Worm (Caenorhabditis elegans) whole organism, midembryonic: ENCODE results near the gene Y48C3A.5.

Experiments
- T22C8.4 ChIP-seq: fragments of 200-800 bp; sonication (Bioruptor generic); IDR thresholded peaks from 2 replicates; pipeline ENCODE4 v1.3.6; 2022; ENCODE audit warnings: missing genetic modification characterization, missing compliant biosample characterization
- flt-1 ChIP-seq: fragments of 200-800 bp; sonication (Bioruptor generic); IDR thresholded peaks from 2 replicates; pipeline ENCODE4 v1.3.6; 2022; ENCODE audit warnings: missing genetic modification characterization, missing compliant biosample characterization
- med-1 ChIP-seq: sonication (generic microtip); optimal IDR thresholded peaks from 2 replicates; lab custom pipeline; 2017; ENCODE audit warnings: missing genetic modification characterization, mild to moderate bottlenecking, missing compliant biosample characterization, antibody characterized with exemption, missing genetic modification reagents; ENCODE audit not compliant: insufficient read depth
- ref-1 ChIP-seq: fragments of 200-800 bp; sonication (Bioruptor generic); conservative IDR thresholded peaks from 2 replicates; pipeline ENCODE4 v1.3.6; 2022; ENCODE audit warnings: missing genetic modification reagents, missing genetic modification characterization, missing compliant biosample characterization
- tab-1 ChIP-seq: fragments of 200-800 bp; sonication (Bioruptor generic); IDR thresholded peaks from 2 replicates; pipeline ENCODE4 v1.3.6; 2022; ENCODE audit warnings: missing genetic modification characterization, missing compliant biosample characterization

DNA sequence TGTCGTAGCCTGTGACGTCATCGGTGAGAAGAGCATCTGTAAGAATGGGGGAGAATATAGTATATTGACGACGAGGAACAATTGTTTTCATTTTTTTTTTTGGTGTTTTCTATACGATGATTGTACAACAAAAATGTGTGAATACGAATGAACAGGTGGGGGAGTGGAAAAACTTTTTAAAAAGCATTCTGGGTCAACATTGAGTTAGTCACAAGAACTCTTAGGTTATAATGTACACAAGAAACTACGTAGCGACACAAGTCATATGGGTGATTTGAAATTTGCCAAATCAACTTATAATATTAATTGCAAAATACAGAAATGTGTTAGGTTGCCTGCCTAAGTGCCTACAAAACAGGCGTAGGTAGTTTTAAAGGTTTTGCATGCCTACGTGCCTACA, 13.3 kb downstream of the Y48C3A.5 start:
- no peak for TF ChIP-seq flt-1 (GFP tag; lab: Robert Waterston, UW)
- no peak for TF ChIP-seq tab-1 (GFP tag; lab: Robert Waterston, UW)
- no peak for TF ChIP-seq ref-1 (GFP tag; lab: Robert Waterston, UW)
- TF ChIP-seq med-1 (GFP tag; lab: Kevin White, UChicago), result no peak
- no peak for TF ChIP-seq T22C8.4 (GFP tag; lab: Robert Waterston, UW)
